Fruit fly (Drosophila melanogaster): ENCODE results near the gene CG7567.

DNA sequence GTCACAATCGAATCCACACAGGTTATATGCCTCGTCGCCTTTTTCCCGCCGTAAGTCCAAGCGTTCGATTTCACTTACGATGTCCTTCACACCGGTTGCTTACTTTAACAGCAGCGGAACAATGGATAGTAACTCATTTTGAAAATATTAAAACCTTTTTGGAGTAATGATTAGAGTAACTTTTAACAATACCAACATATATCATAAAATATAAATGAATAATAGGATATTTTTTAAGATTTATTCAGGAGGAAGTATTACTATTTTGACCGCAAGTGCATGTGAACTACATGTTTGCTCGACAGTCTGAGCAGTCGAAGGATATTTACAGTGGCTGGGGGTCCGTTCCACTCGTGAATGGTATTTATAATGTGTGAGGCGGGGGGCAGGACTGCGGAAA, 29.3 kb upstream of the CG7567 start:
- no peak for TF ChIP-seq psq (optimal IDR thresholded peaks at IDR 0.05)
- no peak for TF ChIP-seq h (optimal IDR thresholded peaks at IDR 0.05)
- no peak for TF ChIP-seq Sin3A (optimal IDR thresholded peaks at IDR 0.05)
- no peak for TF ChIP-seq Myc (optimal IDR thresholded peaks at IDR 0.05)

All from Kc167 (cell line).